Fruit fly (Drosophila melanogaster): Measurements from ENCODE around the gene CG43318.

DNA sequence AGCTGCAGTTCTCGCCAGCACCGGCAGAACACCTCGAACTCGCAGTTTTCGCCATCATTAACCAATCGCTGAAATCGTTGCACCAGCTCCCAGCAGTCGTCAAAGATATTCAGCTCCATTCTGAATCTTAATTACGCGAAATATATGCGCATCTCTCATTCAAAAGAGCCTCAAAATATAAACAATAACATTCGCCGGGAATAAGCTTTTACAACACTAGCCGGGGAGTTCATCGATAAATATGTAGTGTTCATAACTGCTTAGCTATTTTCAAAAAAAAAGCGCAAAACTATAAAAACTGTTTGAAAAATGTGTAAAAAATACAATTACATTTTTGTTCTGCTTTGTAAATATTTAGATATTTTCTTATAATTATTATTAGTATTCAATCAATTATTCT, 6.1 kb upstream of the CG43318 start, which contains the start of gene Pbp45:
- TF ChIP-seq pan (optimal IDR thresholded peaks at IDR 0.05) (no peak), psq (optimal IDR thresholded peaks at IDR 0.05) (no peak), CG8478 (optimal IDR thresholded peaks at IDR 0.05) (no peak)
